Fruit fly (Drosophila melanogaster) whole organism, embryonic: Measurements from ENCODE around the gene CG42512.

Source experiments
- Bdp1 ChIP-seq: fragments of 200-800 bp; sonication (Bioruptor generic); optimal IDR thresholded peaks from 3 replicates; lab custom pipeline; 2016; ENCODE audit warnings: missing biosample characterization, missing genetic modification characterization
- CG10431 ChIP-seq: fragments of 200-800 bp; sonication (Bioruptor generic); optimal IDR thresholded peaks from 3 replicates; lab custom pipeline; 2018; ENCODE audit warnings: missing biosample characterization, mild to moderate bottlenecking, missing genetic modification characterization
- CG13287 ChIP-seq: fragments of 200-800 bp; sonication (Bioruptor generic); IDR thresholded peaks from 2 replicates; pipeline ENCODE4 v1.3.6; 2022; ENCODE audit warnings: missing biosample characterization, missing genetic modification characterization; ENCODE audit not compliant: partially characterized antibody
- CG16863 ChIP-seq: fragments of 200-800 bp; sonication (Bioruptor generic); optimal IDR thresholded peaks from 3 replicates; lab custom pipeline; 2016; ENCODE audit warnings: missing biosample characterization, missing genetic modification characterization
- CG18476 ChIP-seq: fragments of 200-800 bp; sonication (Bioruptor generic); optimal IDR thresholded peaks from 2 replicates; lab custom pipeline; 2016; ENCODE audit warnings: missing biosample characterization, mild to moderate bottlenecking, missing genetic modification characterization
- HLHmδ ChIP-seq: fragments of 200-800 bp; sonication (Bioruptor generic); optimal IDR thresholded peaks from 2 replicates; lab custom pipeline; 2018; ENCODE audit warnings: missing biosample characterization, mild to moderate bottlenecking, missing genetic modification characterization, moderate library complexity
- Lhr ChIP-seq: fragments of 200-800 bp; sonication (Bioruptor generic); optimal IDR thresholded peaks from 3 replicates; lab custom pipeline; 2017; ENCODE audit warnings: mild to moderate bottlenecking, missing biosample characterization, missing genetic modification reagents, missing genetic modification characterization
- crp ChIP-seq, 2 experiments: fragments of 200-800 bp; sonication (Bioruptor generic); optimal IDR thresholded peaks; 2 replicates in 1 of 2; 3 replicates in 1 of 2; lab custom pipeline; 2017; ENCODE audit warnings: missing biosample characterization in 2 of 2, missing genetic modification characterization in 2 of 2, mild to moderate bottlenecking in 1 of 2, moderate library complexity in 1 of 2
- lmd ChIP-seq: fragments of 200-800 bp; sonication (Bioruptor generic); IDR thresholded peaks from 2 replicates; pipeline ENCODE4 v1.3.6; 2022; ENCODE audit warnings: missing biosample characterization, missing genetic modification characterization
- repo ChIP-seq: fragments of 200-800 bp; sonication (Bioruptor generic); optimal IDR thresholded peaks from 2 replicates; lab custom pipeline; 2016; ENCODE audit warnings: missing biosample characterization, missing genetic modification characterization
- scrt ChIP-seq: fragments of 200-800 bp; sonication (Bioruptor generic); optimal IDR thresholded peaks from 2 replicates; lab custom pipeline; 2018; ENCODE audit warnings: missing biosample characterization, mild to moderate bottlenecking, missing genetic modification characterization, moderate library complexity
- unpg ChIP-seq: fragments of 200-800 bp; sonication (Bioruptor generic); optimal IDR thresholded peaks from 3 replicates; lab custom pipeline; 2018; ENCODE audit warnings: missing biosample characterization, mild to moderate bottlenecking, missing genetic modification characterization, moderate library complexity

dm6 chrX:16700070-16700469, 48.9 kb downstream of the CG42512 start, which contains the start of gene CG9676:
- no peak for TF ChIP-seq CG18476 (GFP tag; lab: Kevin White, UChicago)
- TF ChIP-seq HLHmδ (GFP tag; lab: Kevin White, UChicago): no peak
- TF ChIP-seq Bdp1: no peak
- TF ChIP-seq crp (GFP tag; optimal IDR thresholded peaks at IDR 0.05; lab: Kevin White, UChicago): no peak
- no peak for TF ChIP-seq CG13287 (GFP tag; lab: Robert Waterston, UW)
- TF ChIP-seq lmd (GFP tag; lab: Robert Waterston, UW): no peak
- TF ChIP-seq unpg: no peak
- TF ChIP-seq CG10431: no peak
- no peak for TF ChIP-seq repo (GFP tag; lab: Kevin White, UChicago)
- TF ChIP-seq Lhr: no peak
- no peak for TF ChIP-seq scrt
- TF ChIP-seq CG16863 (GFP tag; lab: Kevin White, UChicago): no peak
